Worm (Caenorhabditis elegans) whole organism, L2 larva: ENCODE results near the gene D2023.1.
A peak's percentile ranks its signal among the peaks of the same experiment; 100 is the strongest.

Source experiments
- C34F6.9 ChIP-seq: fragments of 150-350 bp; optimal IDR thresholded peaks from 2 replicates; lab custom pipeline; 2014; ENCODE audit warnings: missing biosample characterization, missing genetic modification characterization
- F13H6.1 ChIP-seq: sonication (generic microtip); optimal IDR thresholded peaks from 2 replicates; lab custom pipeline; 2016; ENCODE audit warnings: missing genetic modification characterization, missing compliant biosample characterization
- R02D3.7 ChIP-seq: fragments of 150-350 bp; optimal IDR thresholded peaks from 2 replicates; lab custom pipeline; 2014; ENCODE audit warnings: missing biosample characterization, missing genetic modification characterization
- Y55F3AM.14 ChIP-seq: fragments of 200-800 bp; sonication (Bioruptor generic); optimal IDR thresholded peaks from 2 replicates; lab custom pipeline; 2018; ENCODE audit warnings: mild to moderate bottlenecking, missing genetic modification characterization, missing compliant biosample characterization
- ZK546.5 ChIP-seq: sonication (generic microtip); optimal IDR thresholded peaks from 2 replicates; lab custom pipeline; 2017; ENCODE audit warnings: missing biosample characterization, missing genetic modification characterization
- alr-1 ChIP-seq: fragments of 150-350 bp; optimal IDR thresholded peaks from 2 replicates; lab custom pipeline; 2014; ENCODE audit warnings: missing biosample characterization, missing genetic modification characterization
- aly-2 ChIP-seq: fragments of 150-350 bp; optimal IDR thresholded peaks from 2 replicates; lab custom pipeline; 2014; ENCODE audit warnings: missing biosample characterization, missing genetic modification characterization
- ama-1 ChIP-seq: fragments of 150-350 bp; optimal IDR thresholded peaks from 2 replicates; lab custom pipeline; 2018; ENCODE audit warnings: inconsistent platforms
- blmp-1 ChIP-seq: sonication (generic microtip); optimal IDR thresholded peaks from 2 replicates; lab custom pipeline; 2017; ENCODE audit warnings: missing genetic modification characterization, mild to moderate bottlenecking, missing compliant biosample characterization, antibody characterized with exemption, moderate library complexity; ENCODE audit not compliant: insufficient read depth
- ceh-16 ChIP-seq: fragments of 150-350 bp; optimal IDR thresholded peaks from 2 replicates; lab custom pipeline; 2014; ENCODE audit warnings: missing biosample characterization, missing genetic modification characterization
- ceh-82 ChIP-seq: fragments of 150-350 bp; optimal IDR thresholded peaks from 2 replicates; lab custom pipeline; 2014; ENCODE audit warnings: missing biosample characterization, missing genetic modification characterization
- crh-2 ChIP-seq: sonication (generic microtip); optimal IDR thresholded peaks from 2 replicates; lab custom pipeline; 2017; ENCODE audit warnings: missing biosample characterization, missing genetic modification characterization
- dmd-4 ChIP-seq: sonication (generic microtip); optimal IDR thresholded peaks from 2 replicates; lab custom pipeline; 2017; ENCODE audit warnings: missing biosample characterization, missing genetic modification characterization
- egl-27 ChIP-seq: sonication (generic microtip); optimal IDR thresholded peaks from 3 replicates; lab custom pipeline; 2017; ENCODE audit warnings: missing biosample characterization, missing genetic modification reagents, missing genetic modification characterization
- elt-1 ChIP-seq: fragments of 150-350 bp; optimal IDR thresholded peaks from 2 replicates; lab custom pipeline; 2014; ENCODE audit warnings: missing biosample characterization, missing genetic modification characterization
- elt-3 ChIP-seq: sonication (generic microtip); optimal IDR thresholded peaks from 2 replicates; lab custom pipeline; 2017; ENCODE audit warnings: missing biosample characterization, missing genetic modification characterization
- fos-1 ChIP-seq: fragments of 150-350 bp; optimal IDR thresholded peaks from 2 replicates; lab custom pipeline; 2014; ENCODE audit warnings: missing biosample characterization, missing genetic modification characterization
- gmeb-1 ChIP-seq: fragments of 150-350 bp; optimal IDR thresholded peaks from 2 replicates; lab custom pipeline; 2014; ENCODE audit warnings: missing biosample characterization, missing genetic modification characterization
- lin-11 ChIP-seq: fragments of 150-350 bp; sonication (generic microtip); optimal IDR thresholded peaks from 2 replicates; lab custom pipeline; 2014; ENCODE audit warnings: missing biosample characterization, missing genetic modification characterization, inconsistent platforms, mixed read lengths
- lin-13 ChIP-seq: fragments of 150-350 bp; optimal IDR thresholded peaks from 2 replicates; lab custom pipeline; 2014; ENCODE audit warnings: missing biosample characterization, missing genetic modification reagents, missing genetic modification characterization
- lin-39 ChIP-seq: fragments of 150-350 bp; optimal IDR thresholded peaks from 2 replicates; lab custom pipeline; 2014; ENCODE audit warnings: missing biosample characterization, missing genetic modification reagents, missing genetic modification characterization
- lsy-2 ChIP-seq, 2 experiments: fragments of 150-350 bp in 1 of 2; sonication (generic microtip) in 1 of 2; optimal IDR thresholded peaks; 2 replicates each; lab custom pipeline; 2014 to 2017; ENCODE audit warnings: missing biosample characterization in 2 of 2, missing genetic modification characterization in 2 of 2
- mab-5 ChIP-seq: fragments of 150-350 bp; optimal IDR thresholded peaks from 2 replicates; lab custom pipeline; 2014; ENCODE audit warnings: missing biosample characterization, missing genetic modification characterization
- mbf-1 ChIP-seq: sonication (generic microtip); optimal IDR thresholded peaks from 2 replicates; lab custom pipeline; 2017; ENCODE audit warnings: missing biosample characterization, missing genetic modification characterization
- mdl-1 ChIP-seq, 2 experiments: fragments of 150-350 bp in 1 of 2; sonication (generic microtip) in 1 of 2; optimal IDR thresholded peaks; 2 replicates each; lab custom pipeline; 2017; ENCODE audit warnings: missing biosample characterization in 2 of 2, missing genetic modification characterization in 2 of 2
- nhr-10 ChIP-seq: sonication (generic microtip); optimal IDR thresholded peaks from 2 replicates; lab custom pipeline; 2017; ENCODE audit warnings: missing biosample characterization, missing genetic modification characterization
- nhr-11 ChIP-seq: fragments of 150-350 bp; optimal IDR thresholded peaks from 2 replicates; lab custom pipeline; 2014; ENCODE audit warnings: missing biosample characterization, missing genetic modification characterization
- nhr-12 ChIP-seq: fragments of 150-350 bp; optimal IDR thresholded peaks from 2 replicates; lab custom pipeline; 2014; ENCODE audit warnings: missing biosample characterization, missing genetic modification characterization
- nhr-129 ChIP-seq: fragments of 150-350 bp; optimal IDR thresholded peaks from 2 replicates; lab custom pipeline; 2014; ENCODE audit warnings: missing biosample characterization, missing genetic modification characterization
- nhr-21 ChIP-seq: fragments of 150-350 bp; optimal IDR thresholded peaks from 2 replicates; lab custom pipeline; 2014; ENCODE audit warnings: missing biosample characterization, missing genetic modification characterization
- nhr-23 ChIP-seq: fragments of 150-350 bp; optimal IDR thresholded peaks from 2 replicates; lab custom pipeline; 2014; ENCODE audit warnings: missing biosample characterization, missing genetic modification reagents, missing genetic modification characterization
- nhr-237 ChIP-seq: fragments of 150-350 bp; optimal IDR thresholded peaks from 2 replicates; lab custom pipeline; 2014; ENCODE audit warnings: missing biosample characterization, missing genetic modification characterization
- nhr-25 ChIP-seq: fragments of 150-350 bp; sonication (generic microtip); optimal IDR thresholded peaks from 3 replicates; lab custom pipeline; 2014; ENCODE audit warnings: missing biosample characterization, missing genetic modification characterization
- nhr-6 ChIP-seq: fragments of 150-350 bp; optimal IDR thresholded peaks from 2 replicates; lab custom pipeline; 2014; ENCODE audit warnings: missing biosample characterization, missing genetic modification characterization
- nhr-77 ChIP-seq: fragments of 150-350 bp; optimal IDR thresholded peaks from 2 replicates; lab custom pipeline; 2014; ENCODE audit warnings: missing biosample characterization, missing genetic modification characterization
- peb-1 ChIP-seq: fragments of 150-350 bp; optimal IDR thresholded peaks from 2 replicates; lab custom pipeline; 2014; ENCODE audit warnings: missing biosample characterization, missing genetic modification characterization
- sem-4 ChIP-seq: fragments of 150-350 bp; optimal IDR thresholded peaks from 2 replicates; lab custom pipeline; 2014; ENCODE audit warnings: missing biosample characterization, missing genetic modification reagents, missing genetic modification characterization
- skn-1 ChIP-seq: sonication (generic microtip); optimal IDR thresholded peaks from 2 replicates; lab custom pipeline; 2017; ENCODE audit warnings: missing biosample characterization, missing genetic modification characterization
- sma-3 ChIP-seq: sonication (generic microtip); optimal IDR thresholded peaks from 2 replicates; lab custom pipeline; 2016; ENCODE audit warnings: missing genetic modification reagents, missing genetic modification characterization, missing compliant biosample characterization
- sma-9 ChIP-seq, 2 experiments: fragments of 150-350 bp in 1 of 2; sonication (generic microtip) in 1 of 2; optimal IDR thresholded peaks; 2 replicates each; lab custom pipeline; 2014 to 2016; ENCODE audit warnings: missing genetic modification characterization in 2 of 2, mild to moderate bottlenecking in 1 of 2, missing biosample characterization in 1 of 2, missing compliant biosample characterization in 1 of 2, missing genetic modification reagents in 1 of 2, moderate library complexity in 1 of 2
- snpc-4 ChIP-seq: fragments of 150-350 bp; optimal IDR thresholded peaks from 2 replicates; lab custom pipeline; 2014; ENCODE audit warnings: missing biosample characterization, missing genetic modification characterization
- unc-39 ChIP-seq: fragments of 150-350 bp; optimal IDR thresholded peaks from 2 replicates; lab custom pipeline; 2014; ENCODE audit warnings: missing biosample characterization, missing genetic modification characterization
- unc-55 ChIP-seq: fragments of 150-350 bp; sonication (generic microtip); optimal IDR thresholded peaks from 3 replicates; lab custom pipeline; 2014; ENCODE audit warnings: missing biosample characterization, missing genetic modification reagents, missing genetic modification characterization
- unc-62 ChIP-seq: fragments of 150-350 bp; optimal IDR thresholded peaks from 2 replicates; lab custom pipeline; 2014; ENCODE audit warnings: missing biosample characterization, missing genetic modification reagents, missing genetic modification characterization
- zag-1 ChIP-seq: fragments of 150-350 bp; optimal IDR thresholded peaks from 2 replicates; lab custom pipeline; 2014; ENCODE audit warnings: missing biosample characterization, missing genetic modification characterization
- ztf-1 ChIP-seq: fragments of 200-800 bp; sonication (Bioruptor generic); conservative IDR thresholded peaks from 2 replicates; pipeline ENCODE4 v1.3.6; 2022; ENCODE audit warnings: missing genetic modification characterization, missing compliant biosample characterization
- ztf-11 ChIP-seq: sonication (generic microtip); optimal IDR thresholded peaks from 2 replicates; lab custom pipeline; 2017; ENCODE audit warnings: missing biosample characterization, missing genetic modification characterization
- ztf-4 ChIP-seq: fragments of 150-350 bp; optimal IDR thresholded peaks from 2 replicates; lab custom pipeline; 2014; ENCODE audit warnings: missing biosample characterization, missing genetic modification characterization

D2023.1 gene

ce11 chrV:11796343-11796742 lies 7.0 kb downstream of the D2023.1 start (continued):
- TF ChIP-seq sem-4 (no peak), lin-11 (tag; lab: Kevin White, UChicago) (no peak), crh-2 (tag; lab: Kevin White, UChicago) (peak; percentile 8), nhr-77 (tag; lab: Kevin White, UChicago) (no peak), mab-5 (tag; lab: Kevin White, UChicago) (no peak), snpc-4 (tag; lab: Kevin White, UChicago) (no peak), nhr-11 (tag; lab: Kevin White, UChicago) (no peak), nhr-237 (no peak), elt-3 (tag; lab: Kevin White, UChicago) (no peak), ceh-82 (tag; lab: Kevin White, UChicago) (no peak), unc-55 (GFP tag; lab: Kevin White, UChicago) (no peak), unc-39 (tag; lab: Kevin White, UChicago) (no peak)

DNA sequence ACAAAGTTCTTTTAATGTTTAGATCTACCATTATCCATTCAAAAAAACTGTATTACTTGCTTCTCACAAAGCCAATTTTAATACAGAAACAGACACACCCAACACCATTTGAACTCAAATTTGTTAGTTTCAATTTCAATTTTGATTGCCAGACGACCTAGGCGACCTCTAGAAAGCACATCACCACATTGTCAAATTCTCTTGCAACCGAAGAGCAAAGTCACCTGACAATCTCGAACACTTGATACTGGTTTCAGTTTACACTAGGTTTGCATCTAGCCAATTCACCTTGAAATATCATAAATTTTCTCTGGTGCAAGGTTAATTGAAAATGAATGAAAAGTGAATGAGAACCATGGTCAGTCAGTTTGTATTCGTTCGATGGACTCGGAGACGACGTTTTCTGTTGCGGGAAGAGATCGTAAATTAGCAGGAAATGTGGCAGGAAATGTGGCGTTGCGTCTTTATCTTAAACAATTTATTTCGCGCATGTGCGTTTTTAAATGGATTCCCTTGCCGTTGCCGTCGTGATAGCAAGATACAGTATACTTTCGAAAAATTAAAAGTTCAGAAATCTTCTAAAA lies 8.0 kb downstream of the D2023.1 start:
- TF ChIP-seq ama-1 (lab: Kevin White, UChicago): no peak
- no peak for TF ChIP-seq ceh-16 (tag; lab: Kevin White, UChicago)
- TF ChIP-seq ztf-4 (tag; lab: Kevin White, UChicago): no peak
- TF ChIP-seq crh-2 (tag; lab: Kevin White, UChicago): peak; percentile 6
- TF ChIP-seq elt-3 (tag; lab: Kevin White, UChicago): no peak
- TF ChIP-seq unc-62 (GFP tag; lab: Kevin White, UChicago): no peak
- no peak for TF ChIP-seq mdl-1 (tag; optimal IDR thresholded peaks at IDR 0.05; lab: Kevin White, UChicago)
- TF ChIP-seq unc-55 (GFP tag; lab: Kevin White, UChicago): no peak
- no peak for TF ChIP-seq unc-39 (tag; lab: Kevin White, UChicago)
- no peak for TF ChIP-seq sem-4
- no peak for TF ChIP-seq aly-2 (tag; lab: Kevin White, UChicago)
- TF ChIP-seq nhr-10: no peak
- TF ChIP-seq nhr-23 (tag; lab: Kevin White, UChicago): no peak
- no peak for TF ChIP-seq skn-1 (tag; lab: Kevin White, UChicago)
- TF ChIP-seq Y55F3AM.14 (GFP tag; lab: Kevin White, UChicago): no peak
- TF ChIP-seq nhr-237: no peak
- TF ChIP-seq gmeb-1 (tag; lab: Kevin White, UChicago): no peak
- TF ChIP-seq ztf-11 (tag; lab: Kevin White, UChicago): no peak
- TF ChIP-seq lsy-2 (tag; optimal IDR thresholded peaks at IDR 0.05; lab: Kevin White, UChicago): no peak
- TF ChIP-seq nhr-21 (tag; lab: Kevin White, UChicago): peak; percentile 24
- no peak for TF ChIP-seq egl-27 (tag; lab: Kevin White, UChicago)
- peak; percentile 13 for TF ChIP-seq sma-3 (GFP tag; lab: Kevin White, UChicago)
- TF ChIP-seq ZK546.5 (tag; lab: Kevin White, UChicago): no peak
- TF ChIP-seq fos-1 (tag; lab: Kevin White, UChicago): no peak
- peak; percentile 50 for TF ChIP-seq blmp-1 (tag; lab: Kevin White, UChicago)
- no peak for TF ChIP-seq mbf-1
- no peak for TF ChIP-seq nhr-77 (tag; lab: Kevin White, UChicago)
- no peak for TF ChIP-seq nhr-11 (tag; lab: Kevin White, UChicago)
- TF ChIP-seq C34F6.9 (tag; lab: Kevin White, UChicago): no peak
- no peak for TF ChIP-seq lin-39
- TF ChIP-seq nhr-6 (tag; lab: Kevin White, UChicago): no peak
- no peak for TF ChIP-seq lin-11 (tag; lab: Kevin White, UChicago)
- peak; percentile 68 for TF ChIP-seq nhr-25 (tag; lab: Kevin White, UChicago)
- no peak for TF ChIP-seq zag-1 (tag; lab: Kevin White, UChicago)
- no peak for TF ChIP-seq mab-5 (tag; lab: Kevin White, UChicago)
- TF ChIP-seq peb-1 (tag; lab: Kevin White, UChicago): no peak
- TF ChIP-seq ceh-82 (tag; lab: Kevin White, UChicago): no peak
- no peak for TF ChIP-seq snpc-4 (tag; lab: Kevin White, UChicago)
- no peak for TF ChIP-seq elt-1 (tag; lab: Kevin White, UChicago)
- TF ChIP-seq ztf-1 (GFP tag; lab: Robert Waterston, UW): no peak
- TF ChIP-seq nhr-129: no peak
- TF ChIP-seq sma-9 (GFP tag; optimal IDR thresholded peaks at IDR 0.05; lab: Kevin White, UChicago): peak; percentile 70
- TF ChIP-seq sma-9 (tag; optimal IDR thresholded peaks at IDR 0.05; lab: Kevin White, UChicago): no peak
- no peak for TF ChIP-seq dmd-4 (tag; lab: Kevin White, UChicago)
- no peak for TF ChIP-seq alr-1 (tag; lab: Kevin White, UChicago)
- TF ChIP-seq R02D3.7 (tag; lab: Kevin White, UChicago): no peak
- TF ChIP-seq lin-13 (GFP tag; lab: Kevin White, UChicago): no peak
- TF ChIP-seq F13H6.1 (tag; lab: Kevin White, UChicago): no peak
- no peak for TF ChIP-seq nhr-12 (tag; lab: Kevin White, UChicago)
- TF ChIP-seq, all 48 proteins: peak for 6
